Fruit fly (Drosophila melanogaster) whole organism, prepupa: ENCODE data around the gene CG34451.

ENCODE experiments used
- CG6163 ChIP-seq: fragments of 200-800 bp; sonication (Bioruptor generic); IDR thresholded peaks from 3 replicates; pipeline ENCODE4 v1.3.6; 2022; ENCODE audit warnings: missing biosample characterization, missing genetic modification characterization
- Hr4 ChIP-seq: fragments of 200-800 bp; sonication (Bioruptor generic); optimal IDR thresholded peaks from 3 replicates; lab custom pipeline; 2016; ENCODE audit warnings: missing biosample characterization, missing genetic modification characterization
- Smox ChIP-seq: fragments of 200-800 bp; sonication (Bioruptor generic); optimal IDR thresholded peaks from 3 replicates; lab custom pipeline; 2016; ENCODE audit warnings: missing biosample characterization, missing genetic modification characterization

- no peak for TF ChIP-seq CG6163 (GFP tag; lab: Robert Waterston, UW)
- TF ChIP-seq Hr4 (GFP tag; lab: Kevin White, UChicago) = no peak
- TF ChIP-seq Smox (GFP tag; lab: Kevin White, UChicago) = no peak
Measured at dm6 chr3L:15655910-15656309, 36.0 kb downstream of the CG34451 start, which contains the start of gene Eig71Ee.
